Fruit fly (Drosophila melanogaster) whole organism, embryonic: ENCODE results near the gene CG33969.

ENCODE experiments used
- Abd-B ChIP-seq: fragments of 200-800 bp; sonication (Bioruptor generic); optimal IDR thresholded peaks from 2 replicates; lab custom pipeline; 2018; ENCODE audit warnings: missing biosample characterization, mild to moderate bottlenecking, missing genetic modification characterization, moderate library complexity
- B-H2 ChIP-seq: fragments of 200-800 bp; sonication (Bioruptor generic); optimal IDR thresholded peaks from 2 replicates; lab custom pipeline; 2018; ENCODE audit warnings: missing biosample characterization, mild to moderate bottlenecking, missing genetic modification characterization
- BEAF-32 ChIP-seq: fragments of 200-800 bp; sonication (Bioruptor generic); optimal IDR thresholded peaks from 3 replicates; lab custom pipeline; 2017; ENCODE audit warnings: missing biosample characterization, missing genetic modification characterization, mild to moderate bottlenecking, moderate library complexity, missing genetic modification reagents
- CG10267 ChIP-seq: fragments of 200-800 bp; sonication (Bioruptor generic); optimal IDR thresholded peaks from 2 replicates; lab custom pipeline; 2018; ENCODE audit warnings: missing biosample characterization, mild to moderate bottlenecking, missing genetic modification characterization, moderate library complexity
- CG12299 ChIP-seq: fragments of 200-800 bp; sonication (Bioruptor generic); optimal IDR thresholded peaks from 2 replicates; lab custom pipeline; 2018; ENCODE audit warnings: missing biosample characterization, mild to moderate bottlenecking, missing genetic modification characterization
- CG12769 ChIP-seq: fragments of 200-800 bp; sonication (Bioruptor generic); optimal IDR thresholded peaks from 2 replicates; lab custom pipeline; 2019; ENCODE audit warnings: missing biosample characterization, mild to moderate bottlenecking, missing genetic modification characterization, moderate library complexity
- CG1529 ChIP-seq: fragments of 200-800 bp; sonication (Bioruptor generic); optimal IDR thresholded peaks from 3 replicates; lab custom pipeline; 2018; ENCODE audit warnings: missing biosample characterization, missing genetic modification characterization
- CG15479 ChIP-seq: fragments of 200-800 bp; sonication (Bioruptor generic); optimal IDR thresholded peaks from 3 replicates; lab custom pipeline; 2019; ENCODE audit warnings: missing biosample characterization, mild to moderate bottlenecking, missing genetic modification characterization, moderate library complexity
- CG15514 ChIP-seq: fragments of 200-800 bp; sonication (Bioruptor generic); optimal IDR thresholded peaks from 3 replicates; lab custom pipeline; 2017; ENCODE audit warnings: missing biosample characterization, missing genetic modification characterization, mild to moderate bottlenecking, moderate library complexity, missing genetic modification reagents
- CG1602 ChIP-seq: fragments of 200-800 bp; sonication (Bioruptor generic); optimal IDR thresholded peaks from 3 replicates; lab custom pipeline; 2016; ENCODE audit warnings: missing biosample characterization, missing genetic modification characterization
- CG30020 ChIP-seq: fragments of 200-800 bp; optimal IDR thresholded peaks from 2 replicates; lab custom pipeline; 2019; ENCODE audit warnings: missing biosample characterization, mild to moderate bottlenecking, missing genetic modification characterization, moderate library complexity
- CG31224 ChIP-seq: fragments of 200-800 bp; sonication (Bioruptor generic); IDR thresholded peaks from 2 replicates; pipeline ENCODE4 v1.3.6; 2022; ENCODE audit warnings: missing biosample characterization, missing genetic modification characterization
- CG34376 ChIP-seq: fragments of 200-800 bp; sonication (Bioruptor generic); optimal IDR thresholded peaks from 2 replicates; lab custom pipeline; 2018; ENCODE audit warnings: missing biosample characterization, mild to moderate bottlenecking, missing genetic modification characterization
- CG34422 ChIP-seq: fragments of 200-800 bp; sonication (Bioruptor generic); IDR thresholded peaks from 3 replicates; pipeline ENCODE4 v1.3.6; 2022; ENCODE audit warnings: missing biosample characterization, missing genetic modification characterization
- CG4404 ChIP-seq: fragments of 200-800 bp; sonication (Bioruptor generic); IDR thresholded peaks from 2 replicates; pipeline ENCODE4 v1.3.6; 2022; ENCODE audit warnings: missing biosample characterization, missing genetic modification characterization
- CG6791 ChIP-seq: fragments of 200-800 bp; sonication (Bioruptor generic); IDR thresholded peaks from 3 replicates; pipeline ENCODE4 v1.3.6; 2022; ENCODE audit warnings: missing biosample characterization, missing genetic modification characterization; ENCODE audit not compliant: partially characterized antibody
- CG8089 ChIP-seq: fragments of 200-800 bp; sonication (Bioruptor generic); optimal IDR thresholded peaks from 3 replicates; lab custom pipeline; 2016; ENCODE audit warnings: missing biosample characterization, missing genetic modification characterization
- Camta ChIP-seq: fragments of 200-800 bp; sonication (Bioruptor generic); optimal IDR thresholded peaks from 2 replicates; lab custom pipeline; 2016; ENCODE audit warnings: missing biosample characterization, missing genetic modification characterization
- CrebB ChIP-seq: fragments of 200-800 bp; sonication (Bioruptor generic); optimal IDR thresholded peaks from 3 replicates; lab custom pipeline; 2018; ENCODE audit warnings: missing biosample characterization, mild to moderate bottlenecking, missing genetic modification characterization
- D19B ChIP-seq: fragments of 200-800 bp; sonication (Bioruptor generic); optimal IDR thresholded peaks from 2 replicates; lab custom pipeline; 2017; ENCODE audit warnings: missing biosample characterization, mild to moderate bottlenecking, missing genetic modification characterization
- Dref ChIP-seq: fragments of 200-800 bp; sonication (Bioruptor generic); IDR thresholded peaks from 2 replicates; pipeline ENCODE4 v1.3.6; 2022; ENCODE audit warnings: missing biosample characterization, missing genetic modification characterization
- GATAe ChIP-seq: fragments of 200-800 bp; sonication (Bioruptor generic); conservative IDR thresholded peaks from 2 replicates; pipeline ENCODE4 v1.3.6; 2022; ENCODE audit warnings: missing biosample characterization, missing genetic modification characterization
- HLH3B ChIP-seq: fragments of 200-800 bp; sonication (Bioruptor generic); IDR thresholded peaks from 2 replicates; pipeline ENCODE4 v1.3.6; 2022; ENCODE audit warnings: missing biosample characterization, missing genetic modification characterization
- HLH4C ChIP-seq: fragments of 200-800 bp; sonication (Bioruptor generic); IDR thresholded peaks from 3 replicates; pipeline ENCODE4 v1.3.6; 2022; ENCODE audit warnings: missing biosample characterization, missing genetic modification characterization; ENCODE audit not compliant: partially characterized antibody
- Hey ChIP-seq: fragments of 200-800 bp; sonication (Bioruptor generic); optimal IDR thresholded peaks from 3 replicates; lab custom pipeline; 2018; ENCODE audit warnings: missing biosample characterization, mild to moderate bottlenecking, missing genetic modification characterization
- Jarid2 ChIP-seq: fragments of 200-800 bp; sonication (Bioruptor generic); optimal IDR thresholded peaks from 3 replicates; lab custom pipeline; 2017; ENCODE audit warnings: mild to moderate bottlenecking, missing biosample characterization, missing genetic modification reagents, missing genetic modification characterization
- Lpt ChIP-seq: fragments of >200 bp; optimal IDR thresholded peaks from 2 replicates; lab custom pipeline; 2018; ENCODE audit warnings: missing biosample characterization, missing genetic modification characterization
- Ravus ChIP-seq: fragments of 200-800 bp; sonication (Bioruptor generic); IDR thresholded peaks from 2 replicates; pipeline ENCODE4 v1.3.6; 2022; ENCODE audit warnings: missing biosample characterization, missing genetic modification characterization
- Scr ChIP-seq: fragments of 200-800 bp; sonication (Bioruptor generic); IDR thresholded peaks from 2 replicates; pipeline ENCODE4 v1.3.6; 2022; ENCODE audit warnings: missing biosample characterization, missing genetic modification characterization; ENCODE audit not compliant: partially characterized antibody
- amos ChIP-seq: fragments of 200-800 bp; sonication (Bioruptor generic); IDR thresholded peaks from 2 replicates; pipeline ENCODE4 v1.3.6; 2022; ENCODE audit warnings: missing biosample characterization, missing genetic modification characterization; ENCODE audit not compliant: partially characterized antibody
- chm ChIP-seq: fragments of 200-800 bp; sonication (Bioruptor generic); IDR thresholded peaks from 2 replicates; pipeline ENCODE4 v1.3.6; 2022; ENCODE audit warnings: missing biosample characterization, missing genetic modification characterization
- ci ChIP-seq: fragments of 200-800 bp; sonication (Bioruptor generic); IDR thresholded peaks from 3 replicates; pipeline ENCODE4 v1.3.6; 2022; ENCODE audit warnings: missing biosample characterization, missing genetic modification characterization
- cwo ChIP-seq: fragments of 200-800 bp; sonication (Bioruptor generic); optimal IDR thresholded peaks from 3 replicates; lab custom pipeline; 2017; ENCODE audit warnings: missing biosample characterization, missing genetic modification characterization, mild to moderate bottlenecking, moderate library complexity, missing genetic modification reagents
- dmrt11E ChIP-seq: fragments of 200-800 bp; sonication (Bioruptor generic); optimal IDR thresholded peaks from 3 replicates; lab custom pipeline; 2018; ENCODE audit warnings: missing biosample characterization, mild to moderate bottlenecking, missing genetic modification characterization, moderate library complexity
- dmrt99B ChIP-seq: fragments of 200-800 bp; sonication (Bioruptor generic); optimal IDR thresholded peaks from 2 replicates; lab custom pipeline; 2018; ENCODE audit warnings: missing biosample characterization, mild to moderate bottlenecking, missing genetic modification characterization, moderate library complexity
- exex ChIP-seq: fragments of 200-800 bp; sonication (Bioruptor generic); optimal IDR thresholded peaks from 4 replicates; lab custom pipeline; 2018; ENCODE audit warnings: missing biosample characterization, mild to moderate bottlenecking, missing genetic modification characterization, moderate library complexity
- fd102C ChIP-seq: fragments of 200-800 bp; sonication (Bioruptor generic); optimal IDR thresholded peaks from 2 replicates; lab custom pipeline; 2018; ENCODE audit warnings: missing biosample characterization, mild to moderate bottlenecking, missing genetic modification characterization, moderate library complexity
- ftz-f1 ChIP-seq: fragments of 200-800 bp; sonication (Bioruptor generic); optimal IDR thresholded peaks from 2 replicates; lab custom pipeline; 2016; ENCODE audit warnings: missing biosample characterization, missing genetic modification characterization
- grn ChIP-seq: fragments of 200-800 bp; sonication (Bioruptor generic); optimal IDR thresholded peaks from 3 replicates; lab custom pipeline; 2017; ENCODE audit warnings: missing biosample characterization, missing genetic modification characterization
- hbn ChIP-seq: fragments of 200-800 bp; sonication (Bioruptor generic); IDR thresholded peaks from 2 replicates; pipeline ENCODE4 v1.3.6; 2022; ENCODE audit warnings: missing biosample characterization, missing genetic modification characterization; ENCODE audit not compliant: partially characterized antibody
- mirr ChIP-seq: fragments of 200-800 bp; sonication (Bioruptor generic); optimal IDR thresholded peaks from 3 replicates; lab custom pipeline; 2018; ENCODE audit warnings: missing biosample characterization, mild to moderate bottlenecking, missing genetic modification characterization
- ranshi ChIP-seq: fragments of 200-800 bp; sonication (Bioruptor generic); IDR thresholded peaks from 2 replicates; pipeline ENCODE4 v1.3.6; 2022; ENCODE audit warnings: missing biosample characterization, missing genetic modification characterization
- shn ChIP-seq: fragments of 200-800 bp; sonication (Bioruptor generic); optimal IDR thresholded peaks from 3 replicates; lab custom pipeline; 2016; ENCODE audit warnings: missing biosample characterization, missing genetic modification characterization
- sna ChIP-seq: fragments of 200-800 bp; sonication (Bioruptor generic); IDR thresholded peaks from 2 replicates; pipeline ENCODE4 v1.3.6; 2022; ENCODE audit warnings: missing biosample characterization, missing genetic modification characterization; ENCODE audit not compliant: partially characterized antibody
- sqz ChIP-seq: fragments of 200-800 bp; sonication (Bioruptor generic); optimal IDR thresholded peaks from 3 replicates; lab custom pipeline; 2018; ENCODE audit warnings: missing biosample characterization, mild to moderate bottlenecking, missing genetic modification characterization
- sug ChIP-seq: fragments of 200-800 bp; optimal IDR thresholded peaks from 2 replicates; lab custom pipeline; 2019; ENCODE audit warnings: missing biosample characterization, mild to moderate bottlenecking, missing genetic modification characterization, moderate library complexity
- tgo ChIP-seq: fragments of 200-800 bp; sonication (Bioruptor generic); IDR thresholded peaks from 3 replicates; pipeline ENCODE4 v1.3.6; 2022; ENCODE audit warnings: missing biosample characterization, missing genetic modification characterization
- z ChIP-seq: fragments of 200-800 bp; sonication (Bioruptor generic); IDR thresholded peaks from 3 replicates; pipeline ENCODE4 v1.3.6; 2022; ENCODE audit warnings: missing biosample characterization, missing genetic modification characterization

CG33969 gene

dm6 chr3L:20366674-20367372 lies 26.5 kb downstream of the CG33969 start, which contains the start of the genes Toll-9 and in (continued):
- peak; percentile 50 for TF ChIP-seq Jarid2 (GFP tag; lab: Kevin White, UChicago)
- TF ChIP-seq grn (GFP tag; lab: Kevin White, UChicago) = no peak
- TF ChIP-seq CG8089 (GFP tag; lab: Kevin White, UChicago) = no peak
- no peak for TF ChIP-seq B-H2 (GFP tag; lab: Kevin White, UChicago)
- no peak for TF ChIP-seq shn (GFP tag; lab: Kevin White, UChicago)
- no peak for TF ChIP-seq ftz-f1 (GFP tag; lab: Kevin White, UChicago)
- TF ChIP-seq ranshi (GFP tag; lab: Robert Waterston, UW) = no peak
- TF ChIP-seq Lpt = no peak
- peak; percentile 92 for TF ChIP-seq CG12769 (tag; lab: Kevin White, UChicago)
- TF ChIP-seq z = peak; percentile 98
- TF ChIP-seq dmrt99B (tag; lab: Kevin White, UChicago) = no peak
- peak; percentile 15; the same call in 1 of the 2 replicates for TF ChIP-seq amos
- TF ChIP-seq chm (GFP tag; lab: Robert Waterston, UW) = no peak
- no peak for TF ChIP-seq Abd-B
- no peak for TF ChIP-seq dmrt11E
- no peak for TF ChIP-seq HLH3B

dm6 chr3L:20366074-20366473 lies 27.3 kb downstream of the CG33969 start:
- TF ChIP-seq D19B (GFP tag; lab: Kevin White, UChicago) = peak; percentile 42
- TF ChIP-seq CrebB (tag; lab: Kevin White, UChicago) = no peak
- TF ChIP-seq CG34376 (GFP tag; lab: Kevin White, UChicago) = peak; percentile 85
- TF ChIP-seq Camta (GFP tag; lab: Kevin White, UChicago) = no peak
- TF ChIP-seq CG31224 (GFP tag; lab: Robert Waterston, UW) = peak; percentile 72
- TF ChIP-seq CG1529 = no peak
- TF ChIP-seq CG34422 = no peak
- no peak for TF ChIP-seq sqz (GFP tag; lab: Kevin White, UChicago)
- TF ChIP-seq Hey = peak; percentile 64
- no peak for TF ChIP-seq tgo (GFP tag; lab: Robert Waterston, UW)
- TF ChIP-seq mirr (GFP tag; lab: Kevin White, UChicago) = peak; percentile 20
- TF ChIP-seq exex (tag; lab: Kevin White, UChicago) = peak; percentile 91
- TF ChIP-seq CG12299 (tag; lab: Kevin White, UChicago) = no peak
- TF ChIP-seq GATAe (GFP tag; lab: Robert Waterston, UW) = peak; percentile 48; the same call in 1 of the 2 replicates
- no peak for TF ChIP-seq CG1602 (GFP tag; lab: Kevin White, UChicago)
- no peak for TF ChIP-seq fd102C (GFP tag; lab: Kevin White, UChicago)
- peak; percentile 57 for TF ChIP-seq cwo (GFP tag; lab: Kevin White, UChicago)
- no peak for TF ChIP-seq ci (GFP tag; lab: Robert Waterston, UW)
- no peak for TF ChIP-seq Ravus
- peak; percentile 73 for TF ChIP-seq CG15479
- peak; percentile 75 for TF ChIP-seq sug (tag; lab: Kevin White, UChicago)
- no peak for TF ChIP-seq CG4404 (GFP tag; lab: Robert Waterston, UW)

- TF ChIP-seq HLH4C (GFP tag; lab: Robert Waterston, UW) = peak; percentile 44; the same call in 1 of the 3 replicates
- TF ChIP-seq sna (GFP tag; lab: Robert Waterston, UW) = peak; percentile 69
- TF ChIP-seq BEAF-32 (GFP tag; lab: Kevin White, UChicago) = peak; percentile 72
- peak; percentile 75 for TF ChIP-seq Dref (GFP tag; lab: Robert Waterston, UW)
- TF ChIP-seq Camta (GFP tag; lab: Kevin White, UChicago) = no peak
- peak; percentile 21 for TF ChIP-seq CG10267 (tag; lab: Kevin White, UChicago)
- TF ChIP-seq CG6791 (GFP tag; lab: Robert Waterston, UW) = peak; percentile 69
- TF ChIP-seq CG15514 (GFP tag; lab: Kevin White, UChicago) = peak; percentile 18
- no peak for TF ChIP-seq CG12769 (tag; lab: Kevin White, UChicago)
- TF ChIP-seq Scr (GFP tag; lab: Robert Waterston, UW) = peak; percentile 70
- no peak for TF ChIP-seq CG30020
- peak; percentile 54 for TF ChIP-seq hbn
Observed at dm6 chr3L:20361389-20361788, 32.0 kb downstream of the CG33969 start, which contains the start of gene Prim2. Gene Prim2 (minus strand): TSS chr3L:20361585.
